Worm (Caenorhabditis elegans) whole organism, young adult: Measurements from ENCODE around the gene C27B7.2.

Experiments
- B0019.2 ChIP-seq: fragments of 200-800 bp; sonication (Bioruptor generic); conservative IDR thresholded peaks from 2 replicates; pipeline ENCODE4 v1.3.6; 2022; ENCODE audit warnings: missing genetic modification reagents, missing genetic modification characterization, missing compliant biosample characterization
- B0035.1 ChIP-seq: sonication (generic microtip); optimal IDR thresholded peaks from 2 replicates; lab custom pipeline; 2016; ENCODE audit warnings: missing genetic modification characterization, mild to moderate bottlenecking, missing compliant biosample characterization, missing genotype, missing genetic modification reagents
- C06A6.2 ChIP-seq: fragments of 200-800 bp; sonication (Bioruptor generic); conservative IDR thresholded peaks from 2 replicates; pipeline ENCODE4 v1.3.6; 2022; ENCODE audit warnings: missing genetic modification characterization, missing compliant biosample characterization
- D2030.7 ChIP-seq: fragments of 200-800 bp; sonication (Bioruptor generic); IDR thresholded peaks from 2 replicates; pipeline ENCODE4 v1.3.6; 2022; ENCODE audit warnings: missing genetic modification reagents, missing genetic modification characterization, missing compliant biosample characterization
- F10E7.11 ChIP-seq: sonication (generic microtip); optimal IDR thresholded peaks from 2 replicates; lab custom pipeline; 2017; ENCODE audit warnings: mild to moderate bottlenecking, missing genetic modification characterization, moderate library complexity, missing compliant biosample characterization
- F23B12.7 ChIP-seq: sonication (generic microtip); optimal IDR thresholded peaks from 2 replicates; lab custom pipeline; 2017; ENCODE audit warnings: missing genetic modification characterization, mild to moderate bottlenecking, missing compliant biosample characterization, antibody characterized with exemption, moderate library complexity; ENCODE audit not compliant: insufficient read depth
- F37B4.10 ChIP-seq: fragments of 200-800 bp; sonication (Bioruptor generic); IDR thresholded peaks from 2 replicates; pipeline ENCODE4 v1.3.6; 2022; ENCODE audit warnings: missing genetic modification characterization, missing compliant biosample characterization
- F39B2.1 ChIP-seq: fragments of 200-800 bp; sonication (Bioruptor generic); IDR thresholded peaks from 2 replicates; pipeline ENCODE4 v1.3.6; 2022; ENCODE audit warnings: missing genetic modification reagents, missing genetic modification characterization, missing compliant biosample characterization
- K12H6.12 ChIP-seq: fragments of 200-800 bp; sonication (Bioruptor generic); optimal IDR thresholded peaks from 2 replicates; lab custom pipeline; 2018; ENCODE audit warnings: mild to moderate bottlenecking, missing genetic modification characterization, missing compliant biosample characterization
- T26A5.8 ChIP-seq: sonication (generic microtip); optimal IDR thresholded peaks from 2 replicates; lab custom pipeline; 2016; ENCODE audit warnings: missing genetic modification characterization, missing compliant biosample characterization
- Y56A3A.18 ChIP-seq: fragments of 200-800 bp; sonication (Bioruptor generic); IDR thresholded peaks from 2 replicates; pipeline ENCODE4 v1.3.6; 2022; ENCODE audit warnings: missing genetic modification reagents, missing genetic modification characterization, missing compliant biosample characterization
- Y67H2A.10 ChIP-seq: fragments of 200-800 bp; sonication (Bioruptor generic); conservative IDR thresholded peaks from 2 replicates; pipeline ENCODE4 v1.3.6; 2022; ENCODE audit warnings: missing genetic modification reagents, missing genetic modification characterization, missing compliant biosample characterization
- ZK185.1 ChIP-seq: sonication (generic microtip); optimal IDR thresholded peaks from 2 replicates; lab custom pipeline; 2016; ENCODE audit warnings: mild to moderate bottlenecking, missing genetic modification characterization, missing compliant biosample characterization; ENCODE audit not compliant: poor library complexity, severe bottlenecking
- akir-1 ChIP-seq: fragments of 200-800 bp; sonication (Bioruptor generic); optimal IDR thresholded peaks from 2 replicates; lab custom pipeline; 2018; ENCODE audit warnings: mild to moderate bottlenecking, missing genetic modification characterization, moderate library complexity, missing compliant biosample characterization
- attf-5 ChIP-seq: fragments of 200-800 bp; sonication (Bioruptor generic); optimal IDR thresholded peaks from 2 replicates; lab custom pipeline; 2018; ENCODE audit warnings: mild to moderate bottlenecking, missing genetic modification characterization, missing compliant biosample characterization
- attf-6 ChIP-seq: fragments of 200-800 bp; sonication (Bioruptor generic); IDR thresholded peaks from 2 replicates; pipeline ENCODE4 v1.3.6; 2022; ENCODE audit warnings: missing genetic modification reagents, missing genetic modification characterization, missing compliant biosample characterization
- bed-1 ChIP-seq: fragments of 200-800 bp; sonication (Bioruptor generic); IDR thresholded peaks from 2 replicates; pipeline ENCODE4 v1.3.6; 2022; ENCODE audit warnings: missing genetic modification reagents, missing genetic modification characterization, missing compliant biosample characterization
- cebp-1 ChIP-seq, 2 experiments: fragments of 200-800 bp in 1 of 2; sonication (Bioruptor generic) in 1 of 2; sonication (generic microtip) in 1 of 2; IDR thresholded peaks in 1 of 2; optimal IDR thresholded peaks in 1 of 2; 2 replicates each; pipeline versions ENCODE4 v1.3.6 to Lab custom; 2017 to 2022; ENCODE audit warnings: missing compliant biosample characterization in 2 of 2, missing genetic modification characterization in 2 of 2, mild to moderate bottlenecking in 1 of 2, missing genetic modification reagents in 1 of 2, moderate library complexity in 1 of 2
- ceh-79 ChIP-seq: sonication (generic microtip); optimal IDR thresholded peaks from 2 replicates; lab custom pipeline; 2017; ENCODE audit warnings: mild to moderate bottlenecking, missing genetic modification characterization, missing compliant biosample characterization
- ceh-91 ChIP-seq: fragments of 200-800 bp; sonication (Bioruptor generic); IDR thresholded peaks from 2 replicates; pipeline ENCODE4 v1.3.6; 2022; ENCODE audit warnings: missing genetic modification reagents, missing genetic modification characterization, missing compliant biosample characterization
- dpl-1 ChIP-seq: fragments of 150-350 bp; optimal IDR thresholded peaks from 2 replicates; lab custom pipeline; 2014; ENCODE audit warnings: missing biosample characterization, missing genetic modification reagents, missing genetic modification characterization
- egl-44 ChIP-seq: fragments of 200-800 bp; sonication (Bioruptor generic); IDR thresholded peaks from 2 replicates; pipeline ENCODE4 v1.3.6; 2022; ENCODE audit warnings: missing genetic modification reagents, missing genetic modification characterization, missing compliant biosample characterization
- egrh-3 ChIP-seq: fragments of 200-800 bp; sonication (Bioruptor generic); IDR thresholded peaks from 2 replicates; pipeline ENCODE4 v1.3.6; 2022; ENCODE audit warnings: missing genetic modification reagents, missing genetic modification characterization, missing compliant biosample characterization
- gei-17 ChIP-seq: fragments of 200-800 bp; sonication (Bioruptor generic); optimal IDR thresholded peaks from 2 replicates; lab custom pipeline; 2018; ENCODE audit warnings: mild to moderate bottlenecking, missing genetic modification characterization, missing compliant biosample characterization
- hmg-20 ChIP-seq: fragments of 200-800 bp; sonication (Bioruptor generic); IDR thresholded peaks from 2 replicates; pipeline ENCODE4 v1.3.6; 2022; ENCODE audit warnings: missing genetic modification reagents, missing genetic modification characterization, missing compliant biosample characterization
- hsf-1 ChIP-seq: fragments of 200-800 bp; sonication (Bioruptor generic); IDR thresholded peaks from 2 replicates; pipeline ENCODE4 v1.3.6; 2022; ENCODE audit warnings: missing genetic modification reagents, missing genetic modification characterization, missing compliant biosample characterization
- lag-1 ChIP-seq: fragments of 200-800 bp; sonication (Bioruptor generic); IDR thresholded peaks from 2 replicates; pipeline ENCODE4 v1.3.6; 2022; ENCODE audit warnings: missing genetic modification reagents, missing genetic modification characterization, missing compliant biosample characterization
- let-526 ChIP-seq: fragments of 200-800 bp; sonication (Bioruptor generic); IDR thresholded peaks from 2 replicates; pipeline ENCODE4 v1.3.6; 2022; ENCODE audit warnings: missing genetic modification reagents, missing genetic modification characterization, missing compliant biosample characterization
- lin-35 ChIP-seq, 3 experiments: fragments of 150-350 bp in 2 of 3; sonication (generic microtip) in 1 of 3; optimal IDR thresholded peaks; 2 replicates each; lab custom pipeline; 2014 to 2018; ENCODE audit warnings: missing biosample characterization in 3 of 3, missing genetic modification characterization in 3 of 3, missing genetic modification reagents in 3 of 3
- lin-54 ChIP-seq: fragments of 200-800 bp; sonication (Bioruptor generic); optimal IDR thresholded peaks from 2 replicates; lab custom pipeline; 2018; ENCODE audit warnings: mild to moderate bottlenecking, missing genetic modification characterization, missing compliant biosample characterization
- lsl-1 ChIP-seq: fragments of 200-800 bp; sonication (Bioruptor generic); optimal IDR thresholded peaks from 2 replicates; lab custom pipeline; 2018; ENCODE audit warnings: mild to moderate bottlenecking, missing genetic modification characterization, moderate library complexity, missing compliant biosample characterization
- madf-8 ChIP-seq: fragments of 200-800 bp; sonication (Bioruptor generic); conservative IDR thresholded peaks from 2 replicates; pipeline ENCODE4 v1.3.6; 2022; ENCODE audit warnings: missing genetic modification reagents, missing genetic modification characterization, missing compliant biosample characterization
- mel-28 ChIP-seq: sonication (generic microtip); optimal IDR thresholded peaks from 2 replicates; lab custom pipeline; 2016; ENCODE audit warnings: borderline replicate concordance, mild to moderate bottlenecking, missing genetic modification characterization, missing compliant biosample characterization
- nfya-2 ChIP-seq: fragments of 200-800 bp; sonication (Bioruptor generic); IDR thresholded peaks from 2 replicates; pipeline ENCODE4 v1.3.6; 2022; ENCODE audit warnings: missing genetic modification reagents, missing genetic modification characterization, missing compliant biosample characterization
- nhr-120 ChIP-seq: fragments of 200-800 bp; sonication (Bioruptor generic); IDR thresholded peaks from 2 replicates; pipeline ENCODE4 v1.3.6; 2022; ENCODE audit warnings: missing genetic modification characterization, missing compliant biosample characterization
- nhr-179 ChIP-seq: sonication (generic microtip); optimal IDR thresholded peaks from 2 replicates; lab custom pipeline; 2016; ENCODE audit warnings: mild to moderate bottlenecking, missing genetic modification characterization, missing compliant biosample characterization
- pha-4 ChIP-seq: fragments of 150-350 bp; sonication (generic microtip); optimal IDR thresholded peaks from 2 replicates; lab custom pipeline; 2014; ENCODE audit warnings: missing biosample characterization, missing genetic modification reagents, missing genetic modification characterization
- rpc-1 ChIP-seq, 2 experiments: fragments of 150-350 bp in 1 of 2; sonication (generic microtip) in 1 of 2; optimal IDR thresholded peaks; 2 replicates each; lab custom pipeline; 2014 to 2018; ENCODE audit warnings: missing biosample characterization in 1 of 2, missing genetic modification characterization in 1 of 2, missing genetic modification reagents in 1 of 2, missing genotype in 1 of 2
- snpc-3.4 ChIP-seq: sonication (generic microtip); optimal IDR thresholded peaks from 2 replicates; lab custom pipeline; 2017; ENCODE audit warnings: missing genetic modification characterization, mild to moderate bottlenecking, missing compliant biosample characterization, antibody characterized with exemption, moderate library complexity, missing genotype, missing genetic modification reagents
- snpc-4 ChIP-seq, 5 experiments: fragments of 150-350 bp in 1 of 5; sonication (generic microtip) in 4 of 5; optimal IDR thresholded peaks; 2 replicates each; lab custom pipeline; 2014 to 2018; ENCODE audit warnings: missing genetic modification characterization in 5 of 5, missing biosample characterization in 3 of 5, antibody characterized with exemption in 2 of 5, mild to moderate bottlenecking in 2 of 5, missing compliant biosample characterization in 2 of 5, missing genotype in 2 of 5, moderate library complexity in 2 of 5, missing genetic modification reagents in 1 of 5
- tbp1 ChIP-seq: fragments of 200-800 bp; sonication (Bioruptor generic); optimal IDR thresholded peaks from 2 replicates; lab custom pipeline; 2018; ENCODE audit warnings: mild to moderate bottlenecking, missing genetic modification characterization, missing compliant biosample characterization
- zim-3 ChIP-seq: sonication (generic microtip); optimal IDR thresholded peaks from 2 replicates; lab custom pipeline; 2017; ENCODE audit warnings: mild to moderate bottlenecking, missing genetic modification characterization, moderate library complexity, missing compliant biosample characterization

C27B7.2 gene

ce11 chrIV:8855963-8856362 is 36.7 kb upstream of the C27B7.2 start, which contains the start of gene T11B7.5:
Gene T11B7.5, minus strand, starts transcription at chrIV:8856063.
- TF ChIP-seq F39B2.1 (GFP tag; lab: Robert Waterston, UW) (no peak), zim-3 (tag; lab: Kevin White, UChicago) (no peak), pha-4 (no peak), madf-8 (GFP tag; lab: Robert Waterston, UW) (no peak), let-526 (no peak), lag-1 (GFP tag; lab: Robert Waterston, UW) (no peak), F37B4.10 (GFP tag; lab: Robert Waterston, UW) (no peak), F10E7.11 (no peak), rpc-1 (optimal IDR thresholded peaks at IDR 0.05; lab: Kevin White, UChicago) (no peak), rpc-1 (tag; optimal IDR thresholded peaks at IDR 0.05; lab: Kevin White, UChicago) (no peak), F23B12.7 (tag; lab: Kevin White, UChicago) (no peak), tbp1 (no peak), ceh-91 (GFP tag; lab: Robert Waterston, UW) (no peak), snpc-4 (GFP tag; optimal IDR thresholded peaks at IDR 0.05; lab: Kevin White, UChicago) (no peak), snpc-4 (tag; optimal IDR thresholded peaks at IDR 0.05; lab: Kevin White, UChicago) (no peak), egrh-3 (GFP tag; lab: Robert Waterston, UW) (no peak), Y67H2A.10 (GFP tag; lab: Robert Waterston, UW) (no peak)
- TF ChIP-seq, all 124 proteins: peak for 0

ce11 chrIV:8864672-8865071 is 28.0 kb upstream of the C27B7.2 start:
- TF ChIP-seq Y56A3A.18 (GFP tag; lab: Robert Waterston, UW) (no peak), ZK185.1 (tag; lab: Kevin White, UChicago) (no peak), ceh-79 (tag; lab: Kevin White, UChicago) (no peak), snpc-3.4 (no peak), gei-17 (GFP tag; lab: Kevin White, UChicago) (no peak), attf-6 (GFP tag; lab: Robert Waterston, UW) (no peak), B0035.1 (tag; lab: Kevin White, UChicago) (no peak), hmg-20 (GFP tag; lab: Robert Waterston, UW) (no peak), cebp-1 (GFP tag; IDR thresholded peaks at IDR 0.05; lab: Robert Waterston, UW) (no peak), cebp-1 (tag; optimal IDR thresholded peaks at IDR 0.05; lab: Kevin White, UChicago) (no peak), akir-1 (GFP tag; lab: Kevin White, UChicago) (no peak), bed-1 (no peak), B0019.2 (no peak), nhr-179 (no peak)

- TF ChIP-seq pha-4 (peak; percentile 10), K12H6.12 (tag; lab: Kevin White, UChicago) (no peak)
- TF ChIP-seq, all 124 proteins: peak for 1
Measured at ce11 chrIV:8865343-8865742, 27.3 kb upstream of the C27B7.2 start, which contains the start of gene C09G9.1. Gene C09G9.1, minus strand, starts transcription at chrIV:8865485.

- peak; percentile 68 for TF ChIP-seq F23B12.7 (tag; lab: Kevin White, UChicago)
- no peak for TF ChIP-seq D2030.7
- TF ChIP-seq snpc-3.4, result no peak
- no peak for TF ChIP-seq lag-1 (GFP tag; lab: Robert Waterston, UW)
- no peak for TF ChIP-seq mel-28 (tag; lab: Kevin White, UChicago)
- TF ChIP-seq egl-44 (GFP tag; lab: Robert Waterston, UW), result no peak
- TF ChIP-seq attf-5, result peak; percentile 63
- no peak for TF ChIP-seq nhr-120 (GFP tag; lab: Robert Waterston, UW)
- no peak for TF ChIP-seq lsl-1 (GFP tag; lab: Kevin White, UChicago)
- TF ChIP-seq hsf-1, result no peak
- no peak for TF ChIP-seq T26A5.8 (tag; lab: Kevin White, UChicago)
- TF ChIP-seq Y56A3A.18 (GFP tag; lab: Robert Waterston, UW), result peak; percentile 77; the same call in 1 of the 2 replicates
- TF ChIP-seq zim-3 (tag; lab: Kevin White, UChicago), result no peak
- no peak for TF ChIP-seq C06A6.2 (GFP tag; lab: Robert Waterston, UW)
- no peak for TF ChIP-seq lin-35 (GFP tag; optimal IDR thresholded peaks at IDR 0.05; lab: Kevin White, UChicago)
- no peak for TF ChIP-seq dpl-1 (GFP tag; lab: Kevin White, UChicago)
- peak; percentile 20 for TF ChIP-seq lin-54 (GFP tag; lab: Kevin White, UChicago)
- no peak for TF ChIP-seq nfya-2 (GFP tag; lab: Robert Waterston, UW)
- TF ChIP-seq pha-4, result no peak
Measured at ce11 chrIV:8866092-8866491, 26.6 kb upstream of the C27B7.2 start.
